Worm (Caenorhabditis elegans) whole organism, L4 larva: ENCODE data around the gene F43G6.7.
A peak's percentile ranks its signal among the peaks of the same experiment; 100 is the strongest.

Experiments
- F26F4.8 ChIP-seq: fragments of 200-800 bp; sonication (Bioruptor generic); conservative IDR thresholded peaks from 2 replicates; pipeline ENCODE4 v1.3.6; 2022; ENCODE audit warnings: missing genetic modification characterization, missing compliant biosample characterization
- F37D6.2 ChIP-seq: sonication (generic microtip); optimal IDR thresholded peaks from 2 replicates; lab custom pipeline; 2016; ENCODE audit warnings: mild to moderate bottlenecking, missing genetic modification characterization, missing compliant biosample characterization
- F44E2.7 ChIP-seq: fragments of 200-800 bp; sonication (Bioruptor generic); IDR thresholded peaks from 2 replicates; pipeline ENCODE4 v2.1.2; 2022; ENCODE audit warnings: missing genetic modification characterization, missing compliant biosample characterization
- F49E8.2 ChIP-seq: sonication (generic microtip); optimal IDR thresholded peaks from 2 replicates; lab custom pipeline; 2016; ENCODE audit warnings: missing compliant biosample characterization, mild to moderate bottlenecking, missing genetic modification characterization, borderline replicate concordance
- Y48G9A.11 ChIP-seq: fragments of 200-800 bp; sonication (Bioruptor generic); IDR thresholded peaks from 2 replicates; pipeline ENCODE4 v1.3.6; 2022; ENCODE audit warnings: missing genetic modification reagents, missing genetic modification characterization, missing compliant biosample characterization
- ZK337.2 ChIP-seq: fragments of 200-800 bp; sonication (Bioruptor generic); IDR thresholded peaks from 2 replicates; pipeline ENCODE4 v1.3.6; 2022; ENCODE audit warnings: missing genetic modification reagents, missing genetic modification characterization, missing compliant biosample characterization
- ZK546.5 ChIP-seq, 2 experiments: sonication (generic microtip); optimal IDR thresholded peaks; 2 replicates each; lab custom pipeline; 2017; ENCODE audit warnings: missing biosample characterization in 2 of 2, missing genetic modification characterization in 2 of 2
- aha-1 ChIP-seq: fragments of 150-350 bp; peaks from one replicate; lab custom pipeline; 2014; ENCODE audit warnings: missing biosample characterization, missing genetic modification characterization
- cey-2 ChIP-seq: sonication (generic microtip); optimal IDR thresholded peaks from 3 replicates; lab custom pipeline; 2017; ENCODE audit warnings: missing genetic modification characterization, mild to moderate bottlenecking, missing compliant biosample characterization, antibody characterized with exemption, borderline replicate concordance; ENCODE audit not compliant: insufficient read depth
- ctbp-1 ChIP-seq: fragments of 200-800 bp; sonication (Bioruptor generic); IDR thresholded peaks from 2 replicates; pipeline ENCODE4 v1.3.6; 2022; ENCODE audit warnings: missing genetic modification reagents, missing genetic modification characterization, missing compliant biosample characterization
- daf-16 ChIP-seq, 3 experiments: sonication (generic microtip); optimal IDR thresholded peaks; 2 replicates each; lab custom pipeline; 2016 to 2017; ENCODE audit warnings: missing genetic modification characterization in 3 of 3, missing genetic modification reagents in 3 of 3, mild to moderate bottlenecking in 2 of 3, missing compliant biosample characterization in 2 of 3, missing biosample characterization in 1 of 3, moderate library complexity in 1 of 3
- dmd-6 ChIP-seq: fragments of 200-800 bp; sonication (Bioruptor generic); IDR thresholded peaks from 2 replicates; pipeline ENCODE4 v1.3.6; 2022; ENCODE audit warnings: missing genetic modification reagents, missing genetic modification characterization, missing compliant biosample characterization
- dmd-9 ChIP-seq: fragments of 200-800 bp; sonication (Bioruptor generic); IDR thresholded peaks from 2 replicates; pipeline ENCODE4 v1.3.6; 2022; ENCODE audit warnings: missing genetic modification reagents, missing genetic modification characterization, missing compliant biosample characterization
- dve-1 ChIP-seq: sonication (generic microtip); optimal IDR thresholded peaks from 2 replicates; lab custom pipeline; 2017; ENCODE audit warnings: antibody characterized with exemption, mild to moderate bottlenecking, missing genetic modification characterization, missing compliant biosample characterization; ENCODE audit not compliant: insufficient read depth
- egl-43 ChIP-seq: fragments of 200-800 bp; sonication (Bioruptor generic); IDR thresholded peaks from 2 replicates; pipeline ENCODE4 v1.3.6; 2022; ENCODE audit warnings: missing genetic modification reagents, missing genetic modification characterization, missing compliant biosample characterization
- fkh-10 ChIP-seq: fragments of 150-350 bp; optimal IDR thresholded peaks from 2 replicates; lab custom pipeline; 2014; ENCODE audit warnings: missing biosample characterization, missing genetic modification reagents, missing genetic modification characterization
- fos-1 ChIP-seq: fragments of 150-350 bp; optimal IDR thresholded peaks from 2 replicates; lab custom pipeline; 2014; ENCODE audit warnings: missing biosample characterization, missing genetic modification characterization
- gei-8 ChIP-seq: fragments of 200-800 bp; sonication (Bioruptor generic); optimal IDR thresholded peaks from 2 replicates; lab custom pipeline; 2018; ENCODE audit warnings: mild to moderate bottlenecking, missing genetic modification characterization, missing compliant biosample characterization
- hlh-11 ChIP-seq: fragments of 200-800 bp; sonication (Bioruptor generic); optimal IDR thresholded peaks from 2 replicates; lab custom pipeline; 2018; ENCODE audit warnings: mild to moderate bottlenecking, missing genetic modification characterization, missing compliant biosample characterization
- hlh-30 ChIP-seq: sonication (generic microtip); optimal IDR thresholded peaks from 2 replicates; lab custom pipeline; 2017; ENCODE audit warnings: antibody characterized with exemption, mild to moderate bottlenecking, missing genetic modification characterization, missing compliant biosample characterization; ENCODE audit not compliant: insufficient read depth
- hmg-1.1 ChIP-seq: fragments of 200-800 bp; sonication (Bioruptor generic); IDR thresholded peaks from 2 replicates; pipeline ENCODE4 v1.3.6; 2022; ENCODE audit warnings: missing genetic modification reagents, missing genetic modification characterization, missing compliant biosample characterization
- lim-7 ChIP-seq: fragments of 200-800 bp; sonication (Bioruptor generic); IDR thresholded peaks from 2 replicates; pipeline ENCODE4 v1.3.6; 2022; ENCODE audit warnings: missing genetic modification characterization, missing compliant biosample characterization
- lin-15B ChIP-seq: fragments of 150-350 bp; sonication (generic microtip); optimal IDR thresholded peaks from 3 replicates; lab custom pipeline; 2014; ENCODE audit warnings: missing biosample characterization, missing genetic modification characterization
- lin-38 ChIP-seq: fragments of 200-800 bp; sonication (Bioruptor generic); IDR thresholded peaks from 2 replicates; pipeline ENCODE4 v1.3.6; 2022; ENCODE audit warnings: missing genetic modification reagents, missing genetic modification characterization, missing compliant biosample characterization
- lir-3 ChIP-seq: sonication (generic microtip); optimal IDR thresholded peaks from 2 replicates; lab custom pipeline; 2016; ENCODE audit warnings: mild to moderate bottlenecking, missing genetic modification characterization, missing compliant biosample characterization
- lsy-2 ChIP-seq, 2 experiments: fragments of 150-350 bp in 1 of 2; sonication (generic microtip) in 1 of 2; optimal IDR thresholded peaks; 2 replicates each; lab custom pipeline; 2014 to 2017; ENCODE audit warnings: missing biosample characterization in 2 of 2, missing genetic modification characterization in 2 of 2
- madf-9 ChIP-seq: fragments of 200-800 bp; sonication (Bioruptor generic); conservative IDR thresholded peaks from 2 replicates; pipeline ENCODE4 v1.3.6; 2022; ENCODE audit warnings: missing genetic modification reagents, missing genetic modification characterization, missing compliant biosample characterization
- mdl-1 ChIP-seq, 2 experiments: fragments of 150-350 bp in 1 of 2; sonication (generic microtip) in 1 of 2; optimal IDR thresholded peaks; 2 replicates each; lab custom pipeline; 2014 to 2017; ENCODE audit warnings: missing biosample characterization in 2 of 2, missing genetic modification characterization in 2 of 2
- mxl-3 ChIP-seq: fragments of 200-800 bp; sonication (Bioruptor generic); optimal IDR thresholded peaks from 2 replicates; lab custom pipeline; 2018; ENCODE audit warnings: mild to moderate bottlenecking, missing genetic modification characterization, missing compliant biosample characterization
- nhr-102 ChIP-seq: sonication (generic microtip); optimal IDR thresholded peaks from 2 replicates; lab custom pipeline; 2016; ENCODE audit warnings: mild to moderate bottlenecking, missing genetic modification characterization, moderate library complexity, missing compliant biosample characterization
- nhr-111 ChIP-seq: fragments of 200-800 bp; sonication (Bioruptor generic); optimal IDR thresholded peaks from 2 replicates; lab custom pipeline; 2018; ENCODE audit warnings: mild to moderate bottlenecking, missing genetic modification characterization, missing compliant biosample characterization
- nhr-237 ChIP-seq: sonication (generic microtip); optimal IDR thresholded peaks from 2 replicates; lab custom pipeline; 2017; ENCODE audit warnings: missing biosample characterization, missing genetic modification characterization
- nhr-25 ChIP-seq: sonication (generic microtip); optimal IDR thresholded peaks from 2 replicates; lab custom pipeline; 2017; ENCODE audit warnings: missing genetic modification characterization, mild to moderate bottlenecking, missing compliant biosample characterization, antibody characterized with exemption, moderate library complexity, borderline replicate concordance; ENCODE audit not compliant: insufficient read depth
- nhr-28 ChIP-seq: fragments of 150-350 bp; optimal IDR thresholded peaks from 2 replicates; lab custom pipeline; 2014; ENCODE audit warnings: missing biosample characterization, missing genetic modification characterization
- nhr-42 ChIP-seq: fragments of 200-800 bp; sonication (Bioruptor generic); IDR thresholded peaks from 2 replicates; pipeline ENCODE4 v1.3.6; 2022; ENCODE audit warnings: missing genetic modification characterization, missing compliant biosample characterization
- nhr-48 ChIP-seq: sonication (generic microtip); optimal IDR thresholded peaks from 2 replicates; lab custom pipeline; 2016; ENCODE audit warnings: mild to moderate bottlenecking, missing genetic modification characterization, missing compliant biosample characterization
- nhr-6 ChIP-seq: fragments of 150-350 bp; optimal IDR thresholded peaks from 2 replicates; lab custom pipeline; 2014; ENCODE audit warnings: missing biosample characterization, missing genetic modification characterization
- nhr-76 ChIP-seq: fragments of 150-350 bp; optimal IDR thresholded peaks from 2 replicates; lab custom pipeline; 2014; ENCODE audit warnings: missing biosample characterization, missing genetic modification characterization
- php-3 ChIP-seq: fragments of 200-800 bp; sonication (Bioruptor generic); IDR thresholded peaks from 2 replicates; pipeline ENCODE4 v1.3.6; 2022; ENCODE audit warnings: missing genetic modification reagents, missing genetic modification characterization, missing compliant biosample characterization
- rbr-2 ChIP-seq: sonication (generic microtip); optimal IDR thresholded peaks from 2 replicates; lab custom pipeline; 2016; ENCODE audit warnings: missing genotype, missing genetic modification characterization, missing compliant biosample characterization
- snpc-4 ChIP-seq: fragments of 150-350 bp; optimal IDR thresholded peaks from 2 replicates; lab custom pipeline; 2014; ENCODE audit warnings: missing biosample characterization, missing genetic modification characterization
- spr-1 ChIP-seq: sonication (generic microtip); optimal IDR thresholded peaks from 2 replicates; lab custom pipeline; 2016; ENCODE audit warnings: mild to moderate bottlenecking, missing genetic modification characterization, missing compliant biosample characterization
- spr-3 ChIP-seq: fragments of 200-800 bp; sonication (Bioruptor generic); optimal IDR thresholded peaks from 2 replicates; lab custom pipeline; 2018; ENCODE audit warnings: mild to moderate bottlenecking, missing genetic modification characterization, missing compliant biosample characterization
- unc-130 ChIP-seq: sonication (generic microtip); optimal IDR thresholded peaks from 2 replicates; lab custom pipeline; 2016; ENCODE audit warnings: missing genetic modification reagents, missing genetic modification characterization, missing compliant biosample characterization
- unc-39 ChIP-seq: sonication (generic microtip); optimal IDR thresholded peaks from 2 replicates; lab custom pipeline; 2017; ENCODE audit warnings: missing biosample characterization, missing genetic modification characterization
- vab-7 ChIP-seq: fragments of 200-800 bp; sonication (Bioruptor generic); IDR thresholded peaks from 2 replicates; pipeline ENCODE4 v1.3.6; 2022; ENCODE audit warnings: missing genetic modification reagents, missing genetic modification characterization, missing compliant biosample characterization
- zag-1 ChIP-seq: fragments of 150-350 bp; optimal IDR thresholded peaks from 2 replicates; lab custom pipeline; 2014; ENCODE audit warnings: missing biosample characterization, missing genetic modification characterization
- zip-11 ChIP-seq: fragments of 200-800 bp; sonication (Bioruptor generic); IDR thresholded peaks from 2 replicates; pipeline ENCODE4 v1.3.6; 2022; ENCODE audit warnings: missing genetic modification characterization, missing compliant biosample characterization
- ztf-11 ChIP-seq: fragments of 150-350 bp; optimal IDR thresholded peaks from 2 replicates; lab custom pipeline; 2014; ENCODE audit warnings: missing biosample characterization, missing genetic modification characterization
- ztf-7 ChIP-seq: fragments of 150-350 bp; optimal IDR thresholded peaks from 2 replicates; lab custom pipeline; 2014; ENCODE audit warnings: missing biosample characterization, missing genetic modification characterization

F43G6.7 gene

ce11 chrII:11836554-11837218 lies 26.1 kb downstream of the F43G6.7 start:
- TF ChIP-seq F44E2.7 (no peak), ztf-11 (tag; lab: Kevin White, UChicago) (no peak), lir-3 (tag; lab: Kevin White, UChicago) (no peak), snpc-4 (tag; lab: Kevin White, UChicago) (no peak), Y48G9A.11 (no peak), hmg-1.1 (GFP tag; lab: Robert Waterston, UW) (no peak), F37D6.2 (no peak), zag-1 (no peak), ZK546.5 (tag; optimal IDR thresholded peaks at IDR 0.05; lab: Kevin White, UChicago) (no peak), unc-130 (GFP tag; lab: Kevin White, UChicago) (no peak), nhr-42 (GFP tag; lab: Robert Waterston, UW) (no peak), nhr-237 (tag; lab: Kevin White, UChicago) (no peak), nhr-48 (tag; lab: Kevin White, UChicago) (peak; percentile 76), madf-9 (GFP tag; lab: Robert Waterston, UW) (no peak), mdl-1 (tag; optimal IDR thresholded peaks at IDR 0.05; lab: Kevin White, UChicago) (peak; percentile 49 to 71), daf-16 (GFP tag; optimal IDR thresholded peaks at IDR 0.05; lab: Kevin White, UChicago) (no peak), daf-16 (tag; optimal IDR thresholded peaks at IDR 0.05; lab: Kevin White, UChicago) (peak; percentile 3), ctbp-1 (GFP tag; lab: Robert Waterston, UW) (no peak), aha-1 (tag; lab: Kevin White, UChicago) (no peak), lin-15B (no peak), F49E8.2 (tag; lab: Kevin White, UChicago) (no peak), ZK337.2 (GFP tag; lab: Robert Waterston, UW) (no peak), fkh-10 (GFP tag; lab: Kevin White, UChicago) (no peak), dmd-9 (GFP tag; lab: Robert Waterston, UW) (no peak), php-3 (GFP tag; lab: Robert Waterston, UW) (0 out of 2 replicates have a peak, but pooled peaks have one; percentile 35), cey-2 (tag; lab: Kevin White, UChicago) (no peak), egl-43 (GFP tag; lab: Robert Waterston, UW) (no peak), spr-1 (tag; lab: Kevin White, UChicago) (no peak), dve-1 (peak; percentile 37), unc-39 (tag; lab: Kevin White, UChicago) (no peak), ztf-7 (tag; lab: Kevin White, UChicago) (no peak), nhr-28 (peak; percentile 85), nhr-102 (tag; lab: Kevin White, UChicago) (no peak), zip-11 (GFP tag; lab: Robert Waterston, UW) (no peak), nhr-76 (tag; lab: Kevin White, UChicago) (peak; percentile 67), nhr-6 (tag; lab: Kevin White, UChicago) (no peak), dmd-6 (GFP tag; lab: Robert Waterston, UW) (peak; percentile 55), gei-8 (GFP tag; lab: Kevin White, UChicago) (peak; percentile 51), fos-1 (tag; lab: Kevin White, UChicago) (no peak), lim-7 (no peak), nhr-25 (peak; percentile 21), hlh-11 (tag; lab: Kevin White, UChicago) (peak; percentile 83), spr-3 (GFP tag; lab: Kevin White, UChicago) (no peak), lin-38 (GFP tag; lab: Robert Waterston, UW) (no peak), rbr-2 (no peak), F26F4.8 (GFP tag; lab: Robert Waterston, UW) (no peak), nhr-111 (GFP tag; lab: Kevin White, UChicago) (no peak), vab-7 (GFP tag; lab: Robert Waterston, UW) (no peak), mxl-3 (GFP tag; lab: Kevin White, UChicago) (peak; percentile 12), lsy-2 (tag; optimal IDR thresholded peaks at IDR 0.05; lab: Kevin White, UChicago) (peak in 1 of 2 experiments; percentile 20), hlh-30 (tag; lab: Kevin White, UChicago) (peak; percentile 29)
